Worm (Caenorhabditis elegans) whole organism, midembryonic: ENCODE results near the gene ZC204.17.

Source experiments
- T22C8.4 ChIP-seq: fragments of 200-800 bp; sonication (Bioruptor generic); IDR thresholded peaks from 2 replicates; pipeline ENCODE4 v1.3.6; 2022; ENCODE audit warnings: missing genetic modification characterization, missing compliant biosample characterization
- cog-1 ChIP-seq: sonication (generic microtip); optimal IDR thresholded peaks from 2 replicates; lab custom pipeline; 2016; ENCODE audit warnings: missing genetic modification characterization, missing compliant biosample characterization
- flt-1 ChIP-seq: fragments of 200-800 bp; sonication (Bioruptor generic); IDR thresholded peaks from 2 replicates; pipeline ENCODE4 v1.3.6; 2022; ENCODE audit warnings: missing genetic modification characterization, missing compliant biosample characterization
- klf-2 ChIP-seq: fragments of 200-800 bp; sonication (Bioruptor generic); conservative IDR thresholded peaks from 2 replicates; pipeline ENCODE4 v1.3.6; 2022; ENCODE audit warnings: missing genetic modification reagents, missing genetic modification characterization, missing compliant biosample characterization
- med-1 ChIP-seq: sonication (generic microtip); optimal IDR thresholded peaks from 2 replicates; lab custom pipeline; 2017; ENCODE audit warnings: missing genetic modification characterization, mild to moderate bottlenecking, missing compliant biosample characterization, antibody characterized with exemption, missing genetic modification reagents; ENCODE audit not compliant: insufficient read depth
- ref-1 ChIP-seq: fragments of 200-800 bp; sonication (Bioruptor generic); conservative IDR thresholded peaks from 2 replicates; pipeline ENCODE4 v1.3.6; 2022; ENCODE audit warnings: missing genetic modification reagents, missing genetic modification characterization, missing compliant biosample characterization
- tab-1 ChIP-seq: fragments of 200-800 bp; sonication (Bioruptor generic); IDR thresholded peaks from 2 replicates; pipeline ENCODE4 v1.3.6; 2022; ENCODE audit warnings: missing genetic modification characterization, missing compliant biosample characterization
- ztf-23 ChIP-seq: fragments of 200-800 bp; sonication (Bioruptor generic); IDR thresholded peaks from 2 replicates; pipeline ENCODE4 v1.3.6; 2022; ENCODE audit warnings: missing genetic modification reagents, missing genetic modification characterization, missing compliant biosample characterization
- ztf-29 ChIP-seq: fragments of 200-800 bp; sonication (Bioruptor generic); IDR thresholded peaks from 2 replicates; pipeline ENCODE4 v1.3.6; 2022; ENCODE audit warnings: missing genetic modification reagents, missing genetic modification characterization, missing compliant biosample characterization

Gene ZC204.17

ce11 chrII:1646199-1646598 is at the start of gene ZC204.17:
Gene ZC204.17, minus strand, starts transcription at chrII:1646299.
- TF ChIP-seq T22C8.4 (GFP tag; lab: Robert Waterston, UW) (no peak), cog-1 (no peak), med-1 (GFP tag; lab: Kevin White, UChicago) (no peak), ref-1 (no peak), ztf-23 (GFP tag; lab: Robert Waterston, UW) (no peak), flt-1 (no peak), ztf-29 (GFP tag; lab: Robert Waterston, UW) (no peak), klf-2 (GFP tag; lab: Robert Waterston, UW) (no peak)

DNA sequence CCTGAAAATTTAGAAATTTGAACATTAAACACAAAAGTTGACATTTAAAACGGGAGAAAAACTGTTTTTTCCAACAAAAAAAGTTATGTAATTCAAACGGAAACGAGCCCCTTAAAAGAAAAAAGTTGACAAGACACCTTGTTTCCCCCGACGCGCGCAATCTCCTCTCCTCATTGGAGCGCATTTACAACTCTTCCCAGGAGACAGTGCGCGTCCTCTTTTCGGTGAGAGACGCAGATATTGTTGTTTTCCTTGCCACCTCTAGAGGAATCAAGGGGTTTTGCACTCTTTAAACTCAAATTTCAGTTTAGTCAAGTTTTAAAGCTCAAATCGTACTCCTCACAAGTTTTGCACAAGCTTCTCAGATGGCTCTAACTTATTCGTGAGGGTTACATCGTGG is 49.8 kb upstream of the ZC204.17 start, which contains the start of gene F58E1.13:
F58E1.13 (minus strand) TSS at position 12 of the 400 bp plus-strand sequence.
- TF ChIP-seq tab-1 (GFP tag; lab: Robert Waterston, UW) = no peak
- no peak for TF ChIP-seq med-1 (GFP tag; lab: Kevin White, UChicago)
- no peak for TF ChIP-seq ztf-23 (GFP tag; lab: Robert Waterston, UW)
- no peak for TF ChIP-seq T22C8.4 (GFP tag; lab: Robert Waterston, UW)
- TF ChIP-seq ztf-29 (GFP tag; lab: Robert Waterston, UW) = no peak
- TF ChIP-seq flt-1 = no peak
- TF ChIP-seq ref-1 = no peak
- no peak for TF ChIP-seq klf-2 (GFP tag; lab: Robert Waterston, UW)
- TF ChIP-seq cog-1 = no peak

DNA sequence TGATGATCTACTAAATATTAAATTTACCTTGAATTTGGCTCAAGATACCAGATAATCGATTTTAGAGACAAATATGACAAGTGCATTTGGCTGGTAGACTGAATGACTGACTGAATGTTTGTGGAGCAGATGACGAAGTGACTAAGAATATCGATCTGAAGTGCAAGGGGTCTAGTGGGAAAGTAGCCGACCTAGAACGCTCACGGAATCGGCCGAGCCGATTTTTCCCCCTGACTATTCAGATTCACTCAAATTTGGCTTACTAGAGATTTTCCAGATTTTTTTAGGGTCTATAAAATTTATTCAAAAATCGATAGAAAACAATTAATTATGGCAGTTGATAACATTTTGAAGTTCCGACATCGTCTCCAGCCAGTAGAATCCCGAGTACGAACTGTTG is 48.4 kb upstream of the ZC204.17 start, which contains the start of gene fbxc-26:
fbxc-26 (minus strand) TSS at position 101 of the 400 bp plus-strand sequence.
- no peak for TF ChIP-seq T22C8.4 (GFP tag; lab: Robert Waterston, UW)
- no peak for TF ChIP-seq ztf-29 (GFP tag; lab: Robert Waterston, UW)
- no peak for TF ChIP-seq klf-2 (GFP tag; lab: Robert Waterston, UW)
- TF ChIP-seq cog-1 = no peak
- TF ChIP-seq ztf-23 (GFP tag; lab: Robert Waterston, UW) = no peak
- no peak for TF ChIP-seq flt-1
- TF ChIP-seq ref-1 = no peak
- no peak for TF ChIP-seq med-1 (GFP tag; lab: Kevin White, UChicago)
- no peak for TF ChIP-seq tab-1 (GFP tag; lab: Robert Waterston, UW)

DNA sequence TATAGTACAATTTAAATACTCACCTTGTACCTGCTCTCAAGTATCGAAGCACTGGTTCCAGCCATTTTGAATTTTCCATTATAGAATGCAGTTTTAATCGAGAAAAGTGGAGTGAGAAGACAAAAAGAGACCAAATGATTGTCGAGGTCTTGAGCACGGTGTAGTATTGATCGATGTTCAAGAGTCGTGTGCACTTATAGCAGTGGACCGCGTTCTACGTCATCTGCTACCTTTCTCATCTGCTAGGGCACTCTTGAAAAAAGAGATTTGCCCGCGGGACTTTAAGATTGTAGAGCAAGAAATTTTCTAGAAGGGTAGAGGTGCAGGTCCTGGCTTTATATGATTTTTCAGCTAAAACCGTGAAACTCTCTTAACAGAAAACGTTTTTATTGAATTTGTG is 46.7 kb upstream of the ZC204.17 start, which contains the start of gene fbxc-21:
fbxc-21 (minus strand) TSS at position 101 of the 400 bp plus-strand sequence.
- TF ChIP-seq T22C8.4 (GFP tag; lab: Robert Waterston, UW) (no peak), ztf-23 (GFP tag; lab: Robert Waterston, UW) (no peak), cog-1 (no peak), flt-1 (no peak), ref-1 (no peak), klf-2 (GFP tag; lab: Robert Waterston, UW) (no peak), med-1 (GFP tag; lab: Kevin White, UChicago) (no peak), tab-1 (GFP tag; lab: Robert Waterston, UW) (no peak), ztf-29 (GFP tag; lab: Robert Waterston, UW) (no peak)

- TF ChIP-seq cog-1 = no peak
- no peak for TF ChIP-seq flt-1
- TF ChIP-seq klf-2 (GFP tag; lab: Robert Waterston, UW) = no peak
- no peak for TF ChIP-seq ztf-29 (GFP tag; lab: Robert Waterston, UW)
- no peak for TF ChIP-seq ztf-23 (GFP tag; lab: Robert Waterston, UW)
- no peak for TF ChIP-seq med-1 (GFP tag; lab: Kevin White, UChicago)
- no peak for TF ChIP-seq T22C8.4 (GFP tag; lab: Robert Waterston, UW)
- TF ChIP-seq tab-1 (GFP tag; lab: Robert Waterston, UW) = no peak
- TF ChIP-seq ref-1 = no peak
These were observed 44.9 kb upstream of the ZC204.17 start, which contains the start of gene fbxc-22 for ce11 chrII:1691011-1691410. Gene fbxc-22, minus strand, starts transcription at chrII:1691111.

- TF ChIP-seq flt-1 = no peak
- TF ChIP-seq ztf-23 (GFP tag; lab: Robert Waterston, UW) = no peak
- TF ChIP-seq ref-1 = no peak
- TF ChIP-seq cog-1 = no peak
These were observed 42.7 kb upstream of the ZC204.17 start, which contains the start of the genes fbxb-18 and fbxb-19 for ce11 chrII:1688813-1689212. Gene fbxb-18, minus strand, starts transcription at chrII:1688913. Gene fbxb-19, minus strand, starts transcription at chrII:1689181.

ce11 chrII:1683742-1684141 is 37.6 kb upstream of the ZC204.17 start, which contains the start of gene fbxb-25:
Gene fbxb-25, plus strand, starts transcription at chrII:1684042.
- TF ChIP-seq med-1 (GFP tag; lab: Kevin White, UChicago) (no peak), ref-1 (no peak), ztf-23 (GFP tag; lab: Robert Waterston, UW) (no peak), flt-1 (no peak), tab-1 (GFP tag; lab: Robert Waterston, UW) (no peak), klf-2 (GFP tag; lab: Robert Waterston, UW) (no peak), T22C8.4 (GFP tag; lab: Robert Waterston, UW) (no peak), cog-1 (no peak), ztf-29 (GFP tag; lab: Robert Waterston, UW) (no peak)

- TF ChIP-seq flt-1 (no peak), ztf-23 (GFP tag; lab: Robert Waterston, UW) (no peak), med-1 (GFP tag; lab: Kevin White, UChicago) (no peak)
These were observed 36.1 kb upstream of the ZC204.17 start, which contains the start of gene fbxb-26 for ce11 chrII:1682218-1682617. Gene fbxb-26, plus strand, starts transcription at chrII:1682518.

DNA sequence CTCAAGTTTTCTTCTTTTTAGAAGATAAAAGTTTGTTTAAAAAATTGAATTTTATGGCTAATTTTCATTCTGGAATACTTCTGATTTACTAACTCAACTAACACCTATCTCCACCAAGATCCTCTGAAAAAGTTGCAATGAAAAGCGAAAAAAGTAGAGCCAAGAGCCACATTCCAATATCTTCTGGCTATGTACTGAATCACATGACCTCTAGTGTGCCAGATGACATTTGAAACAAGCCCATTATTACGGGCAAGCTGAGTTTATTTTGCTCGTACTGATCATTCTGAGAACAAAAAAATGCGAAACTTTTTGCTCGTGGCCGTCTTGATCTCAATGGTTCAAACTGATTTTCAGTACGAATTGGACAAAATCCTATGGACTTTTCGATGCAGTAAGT is 33.0 kb upstream of the ZC204.17 start, which contains the start of gene irld-36:
irld-36 (plus strand) TSS at position 301 of the 400 bp plus-strand sequence.
- no peak for TF ChIP-seq ztf-23 (GFP tag; lab: Robert Waterston, UW)
- no peak for TF ChIP-seq ztf-29 (GFP tag; lab: Robert Waterston, UW)
- no peak for TF ChIP-seq ref-1
- no peak for TF ChIP-seq klf-2 (GFP tag; lab: Robert Waterston, UW)
- no peak for TF ChIP-seq cog-1

ce11 chrII:1676088-1676487 is 30.0 kb upstream of the ZC204.17 start, which contains the start of gene fbxb-17:
Gene fbxb-17, plus strand, starts transcription at chrII:1676388.
- TF ChIP-seq cog-1 = no peak
- TF ChIP-seq T22C8.4 (GFP tag; lab: Robert Waterston, UW) = no peak
- TF ChIP-seq ztf-29 (GFP tag; lab: Robert Waterston, UW) = no peak
- no peak for TF ChIP-seq tab-1 (GFP tag; lab: Robert Waterston, UW)
- no peak for TF ChIP-seq ztf-23 (GFP tag; lab: Robert Waterston, UW)
